Fruit fly (Drosophila melanogaster) whole organism: ENCODE data around the gene CG9903.

Source experiments
- CG8478 ChIP-seq: fragments of >200 bp; optimal IDR thresholded peaks from 2 replicates; lab custom pipeline; 2018; ENCODE audit warnings: inconsistent platforms
- EcR ChIP-seq, 2 experiments: fragments of >200 bp; optimal IDR thresholded peaks; 2 replicates each; lab custom pipeline; 2017; ENCODE audit warnings: missing biosample characterization in 2 of 2, missing genetic modification characterization in 2 of 2, missing genetic modification reagents in 2 of 2
- pan ChIP-seq: fragments of >200 bp; optimal IDR thresholded peaks from 2 replicates; lab custom pipeline; 2017
- psq ChIP-seq: fragments of >200 bp; optimal IDR thresholded peaks from 2 replicates; lab custom pipeline; 2017

The CG9903 gene

DNA sequence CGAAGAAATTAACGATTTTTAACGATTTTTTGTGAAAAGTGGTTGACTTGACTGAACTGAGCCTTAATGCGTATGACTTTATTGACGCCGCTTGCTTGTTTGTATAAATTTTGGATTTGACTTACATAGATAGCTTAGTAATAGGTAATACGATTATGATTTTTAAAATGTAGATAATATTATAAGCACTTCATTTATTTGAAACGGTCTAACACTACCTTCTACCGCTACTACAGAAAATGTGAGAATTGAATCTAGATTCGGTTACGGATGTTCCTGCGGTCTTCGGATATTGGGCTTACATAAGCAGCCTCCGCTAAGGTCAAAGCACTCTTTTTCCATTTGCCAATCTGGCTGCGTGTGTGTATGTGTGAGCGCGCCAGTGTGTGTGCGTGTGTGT, 15.3 kb downstream of the CG9903 start, which contains the start of gene Cnx14D:
Gene Cnx14D (minus strand): TSS at position 101 of the 400 bp plus-strand sequence.
- no peak for TF ChIP-seq psq
- TF ChIP-seq pan (lab: Kevin White, UChicago) = no peak
- TF ChIP-seq CG8478 (lab: Kevin White, UChicago) = no peak
- TF ChIP-seq EcR (GFP tag; optimal IDR thresholded peaks at IDR 0.05; lab: Kevin White, UChicago) = no peak
